Worm (Caenorhabditis elegans) whole organism, late embryonic: ENCODE measurements around the gene arrd-26.
"Not testable (repeated sequence)": the region's sequence is repeated elsewhere in the genome, so short reads cannot be mapped to it uniquely, and the experiment has no call there.

Experiments
- T23F11.4 ChIP-seq: fragments of 200-800 bp; sonication (Bioruptor generic); optimal IDR thresholded peaks from 2 replicates; lab custom pipeline; 2018; ENCODE audit warnings: mild to moderate bottlenecking, missing genetic modification characterization, missing compliant biosample characterization
- Y22D7AL.16 ChIP-seq: sonication (generic microtip); optimal IDR thresholded peaks from 2 replicates; lab custom pipeline; 2016; ENCODE audit warnings: missing genetic modification characterization, missing compliant biosample characterization
- ceh-14 ChIP-seq: sonication (generic microtip); optimal IDR thresholded peaks from 2 replicates; lab custom pipeline; 2016; ENCODE audit warnings: missing genotype, missing genetic modification characterization, missing compliant biosample characterization
- ceh-18 ChIP-seq: sonication (generic microtip); optimal IDR thresholded peaks from 2 replicates; lab custom pipeline; 2016; ENCODE audit warnings: missing genetic modification characterization, missing compliant biosample characterization
- ceh-2 ChIP-seq: sonication (generic microtip); optimal IDR thresholded peaks from 2 replicates; lab custom pipeline; 2016; ENCODE audit warnings: missing genotype, missing genetic modification characterization, missing compliant biosample characterization
- ceh-22 ChIP-seq: sonication (generic microtip); optimal IDR thresholded peaks from 2 replicates; lab custom pipeline; 2017; ENCODE audit warnings: missing biosample characterization, missing genetic modification characterization
- ceh-31 ChIP-seq: sonication (generic microtip); optimal IDR thresholded peaks from 2 replicates; lab custom pipeline; 2016; ENCODE audit warnings: missing genetic modification characterization, missing compliant biosample characterization
- ceh-45 ChIP-seq: fragments of 200-800 bp; sonication (Bioruptor generic); IDR thresholded peaks from 2 replicates; pipeline ENCODE4 v1.3.6; 2022; ENCODE audit warnings: missing genetic modification reagents, missing genetic modification characterization, missing compliant biosample characterization
- che-1 ChIP-seq: sonication (generic microtip); optimal IDR thresholded peaks from 2 replicates; lab custom pipeline; 2016; ENCODE audit warnings: mild to moderate bottlenecking, missing genetic modification characterization, missing compliant biosample characterization
- dmd-4 ChIP-seq: sonication (generic microtip); optimal IDR thresholded peaks from 2 replicates; lab custom pipeline; 2016; ENCODE audit warnings: borderline replicate concordance, missing genetic modification characterization, missing compliant biosample characterization
- dve-1 ChIP-seq: sonication (generic microtip); optimal IDR thresholded peaks from 2 replicates; lab custom pipeline; 2017; ENCODE audit warnings: antibody characterized with exemption, mild to moderate bottlenecking, missing genetic modification characterization, missing compliant biosample characterization
- elt-4 ChIP-seq: sonication (generic microtip); optimal IDR thresholded peaks from 2 replicates; lab custom pipeline; 2016; ENCODE audit warnings: missing genetic modification characterization, missing compliant biosample characterization
- fax-1 ChIP-seq: sonication (generic microtip); optimal IDR thresholded peaks from 2 replicates; lab custom pipeline; 2016; ENCODE audit warnings: missing genotype, missing genetic modification characterization, missing compliant biosample characterization
- fkh-10 ChIP-seq: fragments of 150-350 bp; optimal IDR thresholded peaks from 2 replicates; lab custom pipeline; 2014; ENCODE audit warnings: missing biosample characterization, missing genetic modification reagents, missing genetic modification characterization
- gmeb-2 ChIP-seq: sonication (generic microtip); optimal IDR thresholded peaks from 2 replicates; lab custom pipeline; 2016; ENCODE audit warnings: missing genetic modification characterization, inconsistent platforms, missing compliant biosample characterization
- hlh-13 ChIP-seq: fragments of 200-800 bp; sonication (Bioruptor generic); optimal IDR thresholded peaks from 2 replicates; lab custom pipeline; 2018; ENCODE audit warnings: mild to moderate bottlenecking, missing genetic modification characterization, missing compliant biosample characterization
- lin-11 ChIP-seq: fragments of 200-800 bp; sonication (Bioruptor generic); optimal IDR thresholded peaks from 2 replicates; lab custom pipeline; 2018; ENCODE audit warnings: mild to moderate bottlenecking, missing genetic modification characterization, missing compliant biosample characterization
- nfya-1 ChIP-seq: sonication (generic microtip); optimal IDR thresholded peaks from 2 replicates; lab custom pipeline; 2017; ENCODE audit warnings: missing genetic modification characterization, mild to moderate bottlenecking, missing compliant biosample characterization, antibody characterized with exemption, moderate library complexity
- odd-2 ChIP-seq: sonication (generic microtip); optimal IDR thresholded peaks from 2 replicates; lab custom pipeline; 2017; ENCODE audit warnings: antibody characterized with exemption, mild to moderate bottlenecking, missing genetic modification characterization, missing compliant biosample characterization
- pag-3 ChIP-seq: sonication (generic microtip); optimal IDR thresholded peaks from 2 replicates; lab custom pipeline; 2016; ENCODE audit warnings: missing compliant biosample characterization, missing genetic modification characterization, borderline replicate concordance
- pha-4 ChIP-seq: fragments of 150-350 bp; optimal IDR thresholded peaks from 2 replicates; lab custom pipeline; 2018; ENCODE audit warnings: missing biosample characterization, missing genetic modification reagents, missing genetic modification characterization
- ref-2 ChIP-seq: sonication (generic microtip); optimal IDR thresholded peaks from 2 replicates; lab custom pipeline; 2016; ENCODE audit warnings: missing genetic modification characterization, missing compliant biosample characterization
- sdc-2 ChIP-seq: sonication (generic microtip); optimal IDR thresholded peaks from 2 replicates; lab custom pipeline; 2016; ENCODE audit warnings: missing genotype, missing genetic modification characterization, missing compliant biosample characterization
- sox-4 ChIP-seq: sonication (generic microtip); optimal IDR thresholded peaks from 2 replicates; lab custom pipeline; 2017; ENCODE audit warnings: mild to moderate bottlenecking, missing genetic modification characterization, inconsistent platforms, missing compliant biosample characterization
- tbx-7 ChIP-seq: sonication (generic microtip); optimal IDR thresholded peaks from 2 replicates; lab custom pipeline; 2016; ENCODE audit warnings: missing genotype, missing genetic modification characterization, missing compliant biosample characterization
- ttx-3 ChIP-seq: sonication (generic microtip); optimal IDR thresholded peaks from 2 replicates; lab custom pipeline; 2016; ENCODE audit warnings: missing genetic modification reagents, missing genetic modification characterization, missing compliant biosample characterization
- unc-42 ChIP-seq: sonication (generic microtip); optimal IDR thresholded peaks from 2 replicates; lab custom pipeline; 2016; ENCODE audit warnings: missing genotype, missing genetic modification characterization, missing compliant biosample characterization
- ztf-16 ChIP-seq: sonication (generic microtip); optimal IDR thresholded peaks from 2 replicates; lab custom pipeline; 2017; ENCODE audit warnings: missing genetic modification characterization, missing compliant biosample characterization

Gene arrd-26

ce11 chrIV:2051195-2051594, 14.8 kb upstream of the arrd-26 start, which contains the start of gene R05C11.4:
R05C11.4 (plus strand) TSS chrIV:2051495.
- TF ChIP-seq fkh-10 (GFP tag; lab: Kevin White, UChicago); tbx-7 (tag; lab: Kevin White, UChicago); ceh-45: not testable (repeated sequence)

- peak; percentile 53 for TF ChIP-seq ceh-31 (tag; lab: Kevin White, UChicago)
- no peak for TF ChIP-seq ref-2 (tag; lab: Kevin White, UChicago)
- TF ChIP-seq unc-42 (tag; lab: Kevin White, UChicago): peak; percentile 99
- no peak for TF ChIP-seq che-1 (tag; lab: Kevin White, UChicago)
- TF ChIP-seq ceh-14 (tag; lab: Kevin White, UChicago): peak; percentile 81
- TF ChIP-seq, all 69 proteins: peak for 3
Measured at ce11 chrIV:2052337-2052736, 13.7 kb upstream of the arrd-26 start.

- TF ChIP-seq ceh-18 (tag; lab: Kevin White, UChicago) (peak; percentile 34), fkh-10 (GFP tag; lab: Kevin White, UChicago) (peak; percentile 18), unc-42 (tag; lab: Kevin White, UChicago) (peak; percentile 98), T23F11.4 (GFP tag; lab: Kevin White, UChicago) (no peak)
Measured at ce11 chrIV:2053591-2053990, 12.4 kb upstream of the arrd-26 start.

- no peak for TF ChIP-seq fax-1 (tag; lab: Kevin White, UChicago)
- no peak for TF ChIP-seq gmeb-2 (tag; lab: Kevin White, UChicago)
- TF ChIP-seq ceh-14 (tag; lab: Kevin White, UChicago): no peak
- no peak for TF ChIP-seq ceh-2
- no peak for TF ChIP-seq ref-2 (tag; lab: Kevin White, UChicago)
- TF ChIP-seq lin-11: no peak
Measured at ce11 chrIV:2057462-2057861, 8.5 kb upstream of the arrd-26 start.

ce11 chrIV:2059011-2059410, 7.0 kb upstream of the arrd-26 start, which contains the start of gene R05C11.2:
R05C11.2 (minus strand) TSS chrIV:2059111.
- TF ChIP-seq ceh-18 (tag; lab: Kevin White, UChicago) (no peak), elt-4 (tag; lab: Kevin White, UChicago) (no peak), nfya-1 (tag; lab: Kevin White, UChicago) (no peak), hlh-13 (GFP tag; lab: Kevin White, UChicago) (no peak), dve-1 (no peak), ttx-3 (no peak), sdc-2 (tag; lab: Kevin White, UChicago) (no peak), tbx-7 (tag; lab: Kevin White, UChicago) (no peak)

ce11 chrIV:2077159-2077835, 11.3 kb downstream of the arrd-26 start:
- TF ChIP-seq ceh-22 (tag; lab: Kevin White, UChicago) (no peak), ceh-14 (tag; lab: Kevin White, UChicago) (peak; percentile 9), pag-3 (tag; lab: Kevin White, UChicago) (no peak), ztf-16 (tag; lab: Kevin White, UChicago) (no peak), ceh-18 (tag; lab: Kevin White, UChicago) (no peak), pha-4 (no peak), ceh-31 (tag; lab: Kevin White, UChicago) (no peak), Y22D7AL.16 (no peak), unc-42 (tag; lab: Kevin White, UChicago) (peak; percentile 68), dmd-4 (tag; lab: Kevin White, UChicago) (no peak), odd-2 (tag; lab: Kevin White, UChicago) (no peak), sox-4 (tag; lab: Kevin White, UChicago) (no peak)
